Worm (Caenorhabditis elegans): Measurements from ENCODE around the gene psme-3.
A peak's percentile ranks its signal among the peaks of the same experiment; 100 is the strongest.

Gene psme-3

DNA sequence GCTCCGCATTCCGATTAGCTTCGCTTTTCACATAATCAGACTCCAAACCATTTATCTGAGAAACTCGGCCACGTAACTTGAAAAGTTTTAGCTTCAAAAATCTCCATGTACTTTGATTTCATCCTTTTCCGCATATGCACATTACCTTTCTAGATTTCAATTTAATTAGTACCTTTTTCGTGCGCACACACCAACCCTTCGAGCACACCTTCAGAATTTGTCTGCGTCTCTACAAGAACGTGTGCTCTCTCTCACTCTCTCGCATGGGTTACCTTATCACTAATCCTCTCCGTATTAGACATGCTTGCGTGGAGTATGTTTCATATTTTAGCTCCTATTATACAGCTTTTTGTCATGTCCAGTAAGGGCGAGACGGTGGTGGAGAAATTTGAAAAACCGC is 41.6 kb downstream of the psme-3 start, which contains the start of gene Y66D12A.30:
Y66D12A.30 (plus strand) TSS at position 301 of the 400 bp plus-strand sequence.
- TF ChIP-seq hmg-11 (tag; optimal IDR thresholded peaks at IDR 0.05) (no peak), nhr-12 (tag; optimal IDR thresholded peaks at IDR 0.05) (no peak), egl-27 (tag; optimal IDR thresholded peaks at IDR 0.05) (no peak), pqm-1 (tag; optimal IDR thresholded peaks at IDR 0.05) (no peak), elt-3 (tag; optimal IDR thresholded peaks at IDR 0.05) (no peak), R02D3.7 (tag; optimal IDR thresholded peaks at IDR 0.05) (no peak), ztf-11 (tag; optimal IDR thresholded peaks at IDR 0.05) (no peak), tbx-2 (tag; optimal IDR thresholded peaks at IDR 0.05) (no peak), ZK546.5 (tag; optimal IDR thresholded peaks at IDR 0.05) (no peak), elt-1 (tag; optimal IDR thresholded peaks at IDR 0.05) (no peak), nfya-1 (tag; optimal IDR thresholded peaks at IDR 0.05; ENCODE audit: insufficient read depth) (no peak), ztf-4 (tag; optimal IDR thresholded peaks at IDR 0.05) (no peak)

- TF ChIP-seq elt-3 (tag; optimal IDR thresholded peaks at IDR 0.05) = no peak
- TF ChIP-seq ceh-82 (tag; optimal IDR thresholded peaks at IDR 0.05) = no peak
- no peak for TF ChIP-seq nhr-11 (tag; optimal IDR thresholded peaks at IDR 0.05)
- TF ChIP-seq ceh-9 (tag; optimal IDR thresholded peaks at IDR 0.05) = no peak
These were observed 43.8 kb downstream of the psme-3 start for ce11 chrIII:11611618-11612247.

DNA sequence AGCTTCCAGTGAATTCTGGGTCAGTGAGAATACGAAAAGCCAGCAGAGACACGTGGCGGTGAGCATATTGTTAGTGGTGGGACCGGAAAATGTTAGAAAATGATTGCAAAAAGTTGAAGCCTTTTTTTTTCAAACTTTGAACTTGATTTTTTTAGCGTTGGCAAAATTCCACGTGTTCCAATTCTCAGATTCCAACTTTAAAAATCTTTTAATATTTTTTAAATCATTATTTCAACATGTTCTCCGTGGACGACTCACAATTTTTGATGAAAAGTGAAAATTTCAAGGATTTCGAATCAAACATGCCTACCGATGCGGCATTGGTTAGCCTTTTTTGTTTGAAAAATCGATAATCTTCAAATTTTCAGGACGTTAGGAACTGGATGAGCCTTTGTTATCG is 44.4 kb downstream of the psme-3 start, which contains the start of the genes Y66A7A.9 and Y66A7A.4:
Y66A7A.9 (minus strand) TSS at position 101 of the 400 bp plus-strand sequence.
Y66A7A.4 (plus strand) TSS at position 237 of the 400 bp plus-strand sequence.
- no peak for TF ChIP-seq ZK546.5 (tag; optimal IDR thresholded peaks at IDR 0.05)
- no peak for TF ChIP-seq zag-1 (tag; optimal IDR thresholded peaks at IDR 0.05)
- no peak for TF ChIP-seq nfya-1 (tag; optimal IDR thresholded peaks at IDR 0.05; ENCODE audit: insufficient read depth)
- no peak for TF ChIP-seq mdl-1 (tag; optimal IDR thresholded peaks at IDR 0.05)
- no peak for TF ChIP-seq sea-2 (GFP tag; optimal IDR thresholded peaks at IDR 0.05)
- TF ChIP-seq egl-27 (tag; optimal IDR thresholded peaks at IDR 0.05) = no peak
- no peak for TF ChIP-seq tbx-2 (tag; optimal IDR thresholded peaks at IDR 0.05)
- TF ChIP-seq elt-1 (tag; optimal IDR thresholded peaks at IDR 0.05) = no peak
- no peak for TF ChIP-seq skn-1 (tag; optimal IDR thresholded peaks at IDR 0.05)
- no peak for TF ChIP-seq ztf-4 (tag; optimal IDR thresholded peaks at IDR 0.05)
- no peak for TF ChIP-seq aly-2 (tag; optimal IDR thresholded peaks at IDR 0.05)
- TF ChIP-seq nhr-76 (tag; optimal IDR thresholded peaks at IDR 0.05) = no peak
- no peak for TF ChIP-seq elt-3 (tag; optimal IDR thresholded peaks at IDR 0.05)
- no peak for TF ChIP-seq jun-1 (tag; optimal IDR thresholded peaks at IDR 0.05)
- no peak for TF ChIP-seq ceh-9 (tag; optimal IDR thresholded peaks at IDR 0.05)
- TF ChIP-seq ama-1 (optimal IDR thresholded peaks at IDR 0.05) = no peak
- no peak for TF ChIP-seq eor-1 (tag; optimal IDR thresholded peaks at IDR 0.05)
- no peak for TF ChIP-seq nhr-12 (tag; optimal IDR thresholded peaks at IDR 0.05)
- no peak for TF ChIP-seq elt-2 (tag; optimal IDR thresholded peaks at IDR 0.05)
- TF ChIP-seq daf-12 (tag; optimal IDR thresholded peaks at IDR 0.05) = no peak

DNA sequence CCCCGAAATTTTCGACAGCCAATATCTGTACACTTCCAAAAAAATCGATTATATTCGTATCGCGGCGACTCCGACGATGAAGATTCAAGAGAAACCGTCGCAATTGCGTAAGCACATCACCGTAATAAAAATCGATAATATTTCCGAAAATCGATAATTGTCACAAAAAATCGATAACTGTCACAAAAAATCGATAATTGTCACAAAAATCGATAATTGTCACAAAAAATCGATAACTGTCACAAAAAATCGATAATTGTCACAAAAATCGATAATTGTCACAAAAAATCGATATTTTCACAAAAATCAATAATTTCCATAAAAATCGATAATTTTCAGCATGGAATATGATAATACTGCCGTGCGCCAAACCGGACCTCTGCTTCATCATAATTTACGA is 46.4 kb downstream of the psme-3 start:
- peak; percentile 99 for TF ChIP-seq ceh-28 (tag; optimal IDR thresholded peaks at IDR 0.05)

DNA sequence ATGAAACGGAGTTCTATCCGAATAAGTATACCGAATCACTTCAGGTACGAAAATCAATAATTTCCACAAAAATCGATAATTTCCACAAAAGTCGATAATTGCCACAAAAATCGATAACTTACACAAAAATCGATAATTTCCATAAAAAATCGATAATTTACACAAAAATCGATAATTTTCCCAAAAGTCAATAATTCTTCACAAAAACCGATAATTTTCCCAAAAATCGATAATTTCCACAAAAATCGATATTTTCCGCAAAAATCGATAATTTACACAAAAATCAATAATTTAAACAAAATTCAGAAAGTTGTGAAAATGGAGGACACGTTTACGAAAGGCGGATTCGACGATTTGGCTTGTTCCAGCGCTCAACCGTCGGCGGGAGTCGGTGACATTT is 46.9 kb downstream of the psme-3 start:
- TF ChIP-seq nhr-25 (tag; optimal IDR thresholded peaks at IDR 0.05) (no peak), ceh-28 (tag; optimal IDR thresholded peaks at IDR 0.05) (peak; percentile 99)

DNA sequence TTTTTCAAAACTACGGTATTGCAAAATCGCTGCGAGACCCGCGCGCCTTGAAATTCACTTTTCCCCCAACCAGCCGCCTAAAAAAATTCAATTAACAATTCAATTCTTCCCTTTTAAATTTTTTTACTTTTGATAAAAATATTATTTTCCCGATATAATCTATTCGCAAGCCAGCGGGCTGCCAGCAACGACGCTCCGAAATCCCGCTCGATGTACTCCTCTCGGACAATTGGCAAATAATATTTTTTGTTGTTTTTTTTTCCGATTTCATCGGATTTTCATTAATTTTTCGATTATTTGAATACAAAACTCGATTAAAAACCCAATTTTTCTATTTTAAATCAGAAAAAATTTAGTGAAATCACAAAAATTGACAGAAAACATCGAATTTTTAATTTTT is 47.9 kb downstream of the psme-3 start:
- TF ChIP-seq ceh-82 (tag; optimal IDR thresholded peaks at IDR 0.05) = no peak
- no peak for TF ChIP-seq snpc-4 (tag; optimal IDR thresholded peaks at IDR 0.05)
- TF ChIP-seq ceh-9 (tag; optimal IDR thresholded peaks at IDR 0.05) = no peak
- no peak for TF ChIP-seq mdl-1 (tag; optimal IDR thresholded peaks at IDR 0.05)
- TF ChIP-seq nfya-1 (tag; optimal IDR thresholded peaks at IDR 0.05; ENCODE audit: insufficient read depth) = no peak
- no peak for TF ChIP-seq mml-1 (tag; optimal IDR thresholded peaks at IDR 0.05)
- TF ChIP-seq nhr-76 (tag; optimal IDR thresholded peaks at IDR 0.05) = no peak
- TF ChIP-seq R02D3.7 (tag; optimal IDR thresholded peaks at IDR 0.05) = no peak
- no peak for TF ChIP-seq lin-39 (tag; optimal IDR thresholded peaks at IDR 0.05)
